Worm (Caenorhabditis elegans) whole organism, L3 larva: ENCODE results near the gene daf-42.

Source experiments
- nhr-12 ChIP-seq: fragments of 150-350 bp; optimal IDR thresholded peaks from 2 replicates; lab custom pipeline; 2014; ENCODE audit warnings: missing biosample characterization, missing genetic modification characterization
- snpc-4 ChIP-seq: fragments of 150-350 bp; optimal IDR thresholded peaks from 2 replicates; lab custom pipeline; 2014; ENCODE audit warnings: missing biosample characterization, missing genetic modification characterization
- tbx-2 ChIP-seq: sonication (generic microtip); optimal IDR thresholded peaks from 2 replicates; lab custom pipeline; 2016; ENCODE audit warnings: mild to moderate bottlenecking, missing genetic modification characterization, missing compliant biosample characterization

DNA sequence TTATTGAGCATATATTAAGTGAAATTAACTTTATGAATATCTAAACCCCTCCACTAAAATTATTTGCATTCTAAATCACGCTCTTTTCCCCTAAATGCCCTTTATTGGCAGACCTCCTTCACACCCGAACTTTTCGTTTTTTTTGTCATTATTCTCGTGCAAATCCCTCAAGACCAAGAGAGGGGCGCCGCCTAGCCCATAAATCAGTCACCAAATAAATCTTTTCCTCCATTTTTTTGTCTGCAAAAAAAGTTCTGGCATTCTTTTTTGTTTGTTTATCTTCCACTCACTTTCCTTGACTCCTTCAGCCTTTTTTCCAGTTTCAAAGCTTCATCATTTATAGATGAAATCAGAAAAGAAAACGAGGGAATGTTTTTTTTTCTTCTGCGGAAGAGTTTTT is 27.8 kb downstream of the daf-42 start:
- TF ChIP-seq snpc-4 (tag; lab: Kevin White, UChicago) (no peak), nhr-12 (tag; lab: Kevin White, UChicago) (no peak), tbx-2 (tag; lab: Kevin White, UChicago) (no peak)
